Worm (Caenorhabditis elegans) whole organism, young adult: ENCODE results near the gene C06G4.4.

Experiments used
- B0336.3 ChIP-seq: fragments of 200-800 bp; sonication (Bioruptor generic); IDR thresholded peaks from 2 replicates; pipeline ENCODE4 v1.3.6; 2022; ENCODE audit warnings: missing genetic modification characterization, missing compliant biosample characterization
- F22D6.2 ChIP-seq: sonication (generic microtip); optimal IDR thresholded peaks from 2 replicates; lab custom pipeline; 2016; ENCODE audit warnings: mild to moderate bottlenecking, missing genetic modification characterization, missing compliant biosample characterization
- F23B12.7 ChIP-seq: sonication (generic microtip); optimal IDR thresholded peaks from 2 replicates; lab custom pipeline; 2017; ENCODE audit warnings: missing genetic modification characterization, mild to moderate bottlenecking, missing compliant biosample characterization, antibody characterized with exemption, moderate library complexity; ENCODE audit not compliant: insufficient read depth
- F57C9.4 ChIP-seq: sonication (generic microtip); optimal IDR thresholded peaks from 2 replicates; lab custom pipeline; 2017; ENCODE audit warnings: mild to moderate bottlenecking, missing genetic modification characterization, missing compliant biosample characterization
- T07F8.4 ChIP-seq: sonication (generic microtip); optimal IDR thresholded peaks from 2 replicates; lab custom pipeline; 2016; ENCODE audit warnings: mild to moderate bottlenecking, missing genetic modification characterization, moderate library complexity, missing compliant biosample characterization
- Y53G8AR.9 ChIP-seq: fragments of 200-800 bp; sonication (Bioruptor generic); conservative IDR thresholded peaks from 2 replicates; pipeline ENCODE4 v1.3.6; 2022; ENCODE audit warnings: missing genetic modification reagents, missing genetic modification characterization, missing compliant biosample characterization
- ZK185.1 ChIP-seq: sonication (generic microtip); optimal IDR thresholded peaks from 2 replicates; lab custom pipeline; 2016; ENCODE audit warnings: mild to moderate bottlenecking, missing genetic modification characterization, missing compliant biosample characterization; ENCODE audit not compliant: poor library complexity, severe bottlenecking
- atf-7 ChIP-seq: sonication (generic microtip); optimal IDR thresholded peaks from 2 replicates; lab custom pipeline; 2017; ENCODE audit warnings: mild to moderate bottlenecking, missing genetic modification characterization, missing compliant biosample characterization
- attf-3 ChIP-seq: fragments of 200-800 bp; sonication (Bioruptor generic); conservative IDR thresholded peaks from 2 replicates; pipeline ENCODE4 v1.3.6; 2022; ENCODE audit warnings: missing genetic modification reagents, missing genetic modification characterization, missing compliant biosample characterization
- attf-5 ChIP-seq: fragments of 200-800 bp; sonication (Bioruptor generic); optimal IDR thresholded peaks from 2 replicates; lab custom pipeline; 2018; ENCODE audit warnings: mild to moderate bottlenecking, missing genetic modification characterization, missing compliant biosample characterization
- attf-6 ChIP-seq: fragments of 200-800 bp; sonication (Bioruptor generic); IDR thresholded peaks from 2 replicates; pipeline ENCODE4 v1.3.6; 2022; ENCODE audit warnings: missing genetic modification reagents, missing genetic modification characterization, missing compliant biosample characterization
- cebp-1 ChIP-seq, 2 experiments: fragments of 200-800 bp in 1 of 2; sonication (Bioruptor generic) in 1 of 2; sonication (generic microtip) in 1 of 2; IDR thresholded peaks in 1 of 2; optimal IDR thresholded peaks in 1 of 2; 2 replicates each; pipeline versions ENCODE4 v1.3.6 to Lab custom; 2017 to 2022; ENCODE audit warnings: missing compliant biosample characterization in 2 of 2, missing genetic modification characterization in 2 of 2, mild to moderate bottlenecking in 1 of 2, missing genetic modification reagents in 1 of 2, moderate library complexity in 1 of 2
- ceh-27 ChIP-seq: fragments of 200-800 bp; sonication (Bioruptor generic); optimal IDR thresholded peaks from 2 replicates; lab custom pipeline; 2018; ENCODE audit warnings: mild to moderate bottlenecking, missing genetic modification characterization, moderate library complexity, missing compliant biosample characterization
- dox-1 ChIP-seq: fragments of 200-800 bp; sonication (Bioruptor generic); IDR thresholded peaks from 2 replicates; pipeline ENCODE4 v1.3.6; 2022; ENCODE audit warnings: missing genetic modification reagents, missing genetic modification characterization, missing compliant biosample characterization
- efl-1 ChIP-seq: fragments of 150-350 bp; optimal IDR thresholded peaks from 2 replicates; lab custom pipeline; 2014; ENCODE audit warnings: missing biosample characterization, missing genetic modification reagents, missing genetic modification characterization
- egl-18 ChIP-seq: fragments of 200-800 bp; sonication (Bioruptor generic); IDR thresholded peaks from 2 replicates; pipeline ENCODE4 v1.3.6; 2022; ENCODE audit warnings: missing genetic modification reagents, missing genetic modification characterization, missing compliant biosample characterization
- egl-44 ChIP-seq: fragments of 200-800 bp; sonication (Bioruptor generic); IDR thresholded peaks from 2 replicates; pipeline ENCODE4 v1.3.6; 2022; ENCODE audit warnings: missing genetic modification reagents, missing genetic modification characterization, missing compliant biosample characterization
- egrh-3 ChIP-seq: fragments of 200-800 bp; sonication (Bioruptor generic); IDR thresholded peaks from 2 replicates; pipeline ENCODE4 v1.3.6; 2022; ENCODE audit warnings: missing genetic modification reagents, missing genetic modification characterization, missing compliant biosample characterization
- ekl-4 ChIP-seq: fragments of 200-800 bp; sonication (Bioruptor generic); IDR thresholded peaks from 2 replicates; pipeline ENCODE4 v1.3.6; 2022; ENCODE audit warnings: missing genetic modification reagents, missing genetic modification characterization, missing compliant biosample characterization
- ets-4 ChIP-seq: fragments of 200-800 bp; sonication (Bioruptor generic); optimal IDR thresholded peaks from 2 replicates; lab custom pipeline; 2018; ENCODE audit warnings: mild to moderate bottlenecking, missing genetic modification characterization, missing compliant biosample characterization
- gei-17 ChIP-seq: fragments of 200-800 bp; sonication (Bioruptor generic); optimal IDR thresholded peaks from 2 replicates; lab custom pipeline; 2018; ENCODE audit warnings: mild to moderate bottlenecking, missing genetic modification characterization, missing compliant biosample characterization
- hlh-26 ChIP-seq: fragments of 200-800 bp; sonication (Bioruptor generic); conservative IDR thresholded peaks from 2 replicates; pipeline ENCODE4 v1.3.6; 2022; ENCODE audit warnings: missing genetic modification reagents, missing genetic modification characterization, missing compliant biosample characterization
- hmg-1.2 ChIP-seq: fragments of 200-800 bp; sonication (Bioruptor generic); IDR thresholded peaks from 2 replicates; pipeline ENCODE4 v1.3.6; 2022; ENCODE audit warnings: missing genetic modification reagents, missing genetic modification characterization, missing compliant biosample characterization
- hrde-1 ChIP-seq: sonication (generic microtip); optimal IDR thresholded peaks from 2 replicates; lab custom pipeline; 2016; ENCODE audit warnings: missing genetic modification characterization, mild to moderate bottlenecking, missing compliant biosample characterization, moderate library complexity, missing genotype, missing genetic modification reagents, borderline replicate concordance
- hsf-1 ChIP-seq: fragments of 200-800 bp; sonication (Bioruptor generic); IDR thresholded peaks from 2 replicates; pipeline ENCODE4 v1.3.6; 2022; ENCODE audit warnings: missing genetic modification reagents, missing genetic modification characterization, missing compliant biosample characterization
- lag-1 ChIP-seq: fragments of 200-800 bp; sonication (Bioruptor generic); IDR thresholded peaks from 2 replicates; pipeline ENCODE4 v1.3.6; 2022; ENCODE audit warnings: missing genetic modification reagents, missing genetic modification characterization, missing compliant biosample characterization
- lsy-27 ChIP-seq: sonication (generic microtip); optimal IDR thresholded peaks from 2 replicates; lab custom pipeline; 2017; ENCODE audit warnings: missing genetic modification characterization, mild to moderate bottlenecking, missing compliant biosample characterization, antibody characterized with exemption, missing genotype, borderline replicate concordance; ENCODE audit not compliant: insufficient read depth
- madf-10 ChIP-seq: sonication (generic microtip); optimal IDR thresholded peaks from 2 replicates; lab custom pipeline; 2016; ENCODE audit warnings: mild to moderate bottlenecking, missing genetic modification characterization, missing compliant biosample characterization
- madf-6 ChIP-seq: fragments of 200-800 bp; sonication (Bioruptor generic); IDR thresholded peaks from 2 replicates; pipeline ENCODE4 v1.3.6; 2022; ENCODE audit warnings: missing genetic modification reagents, missing genetic modification characterization, missing compliant biosample characterization
- mcd-1 ChIP-seq: fragments of 200-800 bp; sonication (Bioruptor generic); IDR thresholded peaks from 2 replicates; pipeline ENCODE4 v1.3.6; 2022; ENCODE audit warnings: missing genetic modification reagents, missing genetic modification characterization, missing compliant biosample characterization
- mel-28 ChIP-seq: sonication (generic microtip); optimal IDR thresholded peaks from 2 replicates; lab custom pipeline; 2016; ENCODE audit warnings: borderline replicate concordance, mild to moderate bottlenecking, missing genetic modification characterization, missing compliant biosample characterization
- nfya-1 ChIP-seq: sonication (generic microtip); optimal IDR thresholded peaks from 2 replicates; lab custom pipeline; 2017; ENCODE audit warnings: antibody characterized with exemption, missing compliant biosample characterization, missing genetic modification characterization, borderline replicate concordance; ENCODE audit not compliant: insufficient read depth
- pbrm-1 ChIP-seq: fragments of 200-800 bp; sonication (Bioruptor generic); IDR thresholded peaks from 2 replicates; pipeline ENCODE4 v1.3.6; 2022; ENCODE audit warnings: missing genetic modification reagents, missing genetic modification characterization, missing compliant biosample characterization
- rcor-1 ChIP-seq: fragments of 200-800 bp; sonication (Bioruptor generic); IDR thresholded peaks from 2 replicates; pipeline ENCODE4 v1.3.6; 2022; ENCODE audit warnings: missing genetic modification reagents, missing genetic modification characterization, missing compliant biosample characterization
- rec-8 ChIP-seq, 2 experiments: sonication (generic microtip); optimal IDR thresholded peaks; 2 replicates each; lab custom pipeline; 2016; ENCODE audit warnings: mild to moderate bottlenecking in 2 of 2, missing genetic modification characterization in 2 of 2, missing genetic modification reagents in 2 of 2, missing genotype in 2 of 2, missing biosample characterization in 1 of 2, missing compliant biosample characterization in 1 of 2, moderate library complexity in 1 of 2
- repo-1 ChIP-seq: sonication (generic microtip); optimal IDR thresholded peaks from 2 replicates; lab custom pipeline; 2017; ENCODE audit warnings: mild to moderate bottlenecking, missing genetic modification characterization, missing compliant biosample characterization
- snpc-4 ChIP-seq, 5 experiments: fragments of 150-350 bp in 1 of 5; sonication (generic microtip) in 4 of 5; optimal IDR thresholded peaks; 2 replicates each; lab custom pipeline; 2014 to 2018; ENCODE audit warnings: missing genetic modification characterization in 5 of 5, missing biosample characterization in 3 of 5, antibody characterized with exemption in 2 of 5, mild to moderate bottlenecking in 2 of 5, missing compliant biosample characterization in 2 of 5, missing genotype in 2 of 5, moderate library complexity in 2 of 5, missing genetic modification reagents in 1 of 5
- unc-130 ChIP-seq: sonication (generic microtip); optimal IDR thresholded peaks from 2 replicates; lab custom pipeline; 2016; ENCODE audit warnings: missing genetic modification reagents, missing genetic modification characterization, missing compliant biosample characterization
- xnd-1 ChIP-seq: sonication (generic microtip); optimal IDR thresholded peaks from 2 replicates; lab custom pipeline; 2016; ENCODE audit warnings: missing genotype, missing genetic modification reagents, missing genetic modification characterization, missing compliant biosample characterization
- ztf-28 ChIP-seq: fragments of 200-800 bp; sonication (Bioruptor generic); IDR thresholded peaks from 2 replicates; pipeline ENCODE4 v1.3.6; 2022; ENCODE audit warnings: missing genetic modification reagents, missing genetic modification characterization, missing compliant biosample characterization

C06G4.4 gene

DNA sequence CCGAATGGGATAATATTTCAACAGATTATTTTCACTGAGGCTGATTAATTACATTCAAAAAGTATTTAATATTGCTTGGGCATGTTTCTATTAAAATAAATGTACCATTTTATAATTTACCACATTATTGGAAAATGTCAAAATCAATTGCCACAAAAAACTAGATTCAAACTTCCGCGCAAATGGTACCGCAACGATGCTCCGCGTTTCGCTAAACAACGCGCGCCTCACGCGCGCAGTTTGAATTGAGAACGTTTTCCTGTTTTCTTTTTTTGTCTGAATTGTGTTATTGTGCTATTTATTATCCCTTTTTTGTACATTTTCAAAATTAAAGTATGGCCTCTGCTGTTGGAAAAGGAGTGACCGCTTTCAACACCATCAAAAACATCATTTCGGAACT lies 36.8 kb downstream of the C06G4.4 start, which contains the start of gene C29E4.12 (continued):
- TF ChIP-seq snpc-4 (GFP tag; optimal IDR thresholded peaks at IDR 0.05; lab: Kevin White, UChicago) (no peak), snpc-4 (tag; optimal IDR thresholded peaks at IDR 0.05; lab: Kevin White, UChicago) (no peak), efl-1 (peak; percentile 78), attf-3 (GFP tag; lab: Robert Waterston, UW) (peak; percentile 99)
- TF ChIP-seq, all 124 proteins: peak for 9

DNA sequence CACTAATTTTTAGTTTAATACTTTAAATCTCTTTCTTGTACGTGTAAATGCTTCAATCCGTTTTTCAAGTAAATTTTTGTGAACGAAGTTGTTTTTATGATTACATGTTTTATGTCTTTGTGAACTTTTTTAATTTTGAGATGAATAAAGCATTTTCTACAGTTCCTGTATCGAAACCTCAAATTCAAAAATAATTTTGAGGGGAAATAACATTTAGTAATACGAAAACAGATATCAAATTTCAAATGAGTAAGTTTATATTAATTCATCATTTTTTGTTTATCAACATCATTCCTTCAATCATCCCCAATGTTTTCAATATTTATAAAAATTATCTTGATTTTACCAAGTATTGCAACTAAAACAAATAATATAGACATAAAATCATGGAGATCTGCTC lies 40.1 kb downstream of the C06G4.4 start, which contains the start of gene C29E4.10:
Gene C29E4.10, plus strand, starts transcription at position 301 of the 400 bp plus-strand sequence.
- TF ChIP-seq T07F8.4 (tag; lab: Kevin White, UChicago) (no peak), madf-10 (no peak), gei-17 (no peak), atf-7 (tag; lab: Kevin White, UChicago) (no peak), unc-130 (GFP tag; lab: Kevin White, UChicago) (no peak), hrde-1 (no peak), rcor-1 (GFP tag; lab: Robert Waterston, UW) (no peak), F22D6.2 (tag; lab: Kevin White, UChicago) (no peak), Y53G8AR.9 (GFP tag; lab: Robert Waterston, UW) (no peak), dox-1 (GFP tag; lab: Robert Waterston, UW) (no peak), hsf-1 (GFP tag; lab: Robert Waterston, UW) (no peak), egrh-3 (GFP tag; lab: Robert Waterston, UW) (no peak), B0336.3 (GFP tag; lab: Robert Waterston, UW) (no peak), lsy-27 (tag; lab: Kevin White, UChicago) (no peak)

DNA sequence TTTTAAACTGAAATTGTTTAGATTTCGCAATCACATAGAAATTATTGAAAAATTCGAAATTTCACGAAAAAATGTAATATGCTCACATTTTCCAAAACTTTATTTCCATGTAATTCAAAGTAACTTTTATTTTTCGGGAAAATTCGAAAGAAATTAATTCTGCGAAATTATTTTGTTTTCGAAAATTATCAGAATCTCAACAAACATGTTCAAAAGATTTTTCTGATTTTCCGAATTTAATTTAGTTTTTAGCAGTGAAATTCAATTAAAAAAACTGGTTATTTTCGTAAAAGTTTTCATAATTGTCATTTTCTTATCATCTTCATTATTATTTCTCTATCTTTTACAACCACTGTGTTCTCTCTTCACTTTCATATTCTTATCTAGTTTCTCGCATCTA lies 44.4 kb downstream of the C06G4.4 start, which contains the start of gene ran-2:
Gene ran-2, plus strand, starts transcription at position 301 of the 400 bp plus-strand sequence.
- no peak for TF ChIP-seq cebp-1 (GFP tag; IDR thresholded peaks at IDR 0.05; lab: Robert Waterston, UW)
- peak; percentile 85 for TF ChIP-seq cebp-1 (tag; optimal IDR thresholded peaks at IDR 0.05; lab: Kevin White, UChicago)
- no peak for TF ChIP-seq egl-18 (GFP tag; lab: Robert Waterston, UW)
- no peak for TF ChIP-seq unc-130 (GFP tag; lab: Kevin White, UChicago)
- TF ChIP-seq, all 124 proteins: peak for 1

DNA sequence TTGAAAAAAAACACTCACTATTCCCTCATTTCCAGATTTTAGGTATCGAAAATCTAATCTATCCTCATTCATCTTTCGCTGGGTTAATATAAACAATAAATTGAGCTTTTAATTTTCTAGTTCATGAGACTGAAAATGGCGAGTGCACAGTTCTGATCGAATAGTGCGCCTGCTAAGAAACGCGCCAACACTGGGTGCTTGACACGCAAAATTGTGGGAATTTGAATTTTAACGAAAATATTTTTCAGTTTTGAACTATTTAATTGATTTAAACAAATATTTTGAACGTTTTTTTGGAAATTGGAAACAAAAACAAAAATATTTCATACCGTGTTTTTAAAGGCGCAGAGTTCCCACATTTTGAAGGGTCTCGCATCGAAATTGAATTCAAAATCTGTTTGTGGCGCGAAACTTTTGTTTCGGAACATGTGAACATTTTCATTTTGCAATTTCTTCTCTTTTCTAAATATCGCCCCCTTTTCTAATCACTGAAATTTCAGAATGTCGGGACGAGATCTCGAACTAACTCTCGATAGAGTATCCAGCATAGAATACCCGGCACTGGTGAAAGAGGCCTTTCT lies 49.0 kb downstream of the C06G4.4 start, which contains the start of the genes C29E4.13 and npp-15:
Gene C29E4.13, minus strand, starts transcription at position 169 of the 581 bp plus-strand sequence.
Gene npp-15, plus strand, starts transcription at position 495 of the 581 bp plus-strand sequence.
- no peak for TF ChIP-seq attf-6 (GFP tag; lab: Robert Waterston, UW)
- TF ChIP-seq ztf-28 (GFP tag; lab: Robert Waterston, UW) = no peak
- TF ChIP-seq hmg-1.2 (GFP tag; lab: Robert Waterston, UW) = no peak
- TF ChIP-seq dox-1 (GFP tag; lab: Robert Waterston, UW) = no peak
- TF ChIP-seq rec-8 (tag; optimal IDR thresholded peaks at IDR 0.05; lab: Kevin White, UChicago) = no peak
- no peak for TF ChIP-seq ets-4
- TF ChIP-seq mel-28 (tag; lab: Kevin White, UChicago) = no peak
- TF ChIP-seq mcd-1 (GFP tag; lab: Robert Waterston, UW) = no peak
- TF ChIP-seq Y53G8AR.9 (GFP tag; lab: Robert Waterston, UW) = no peak
- no peak for TF ChIP-seq atf-7 (tag; lab: Kevin White, UChicago)
- TF ChIP-seq nfya-1 = no peak
- TF ChIP-seq egl-44 (GFP tag; lab: Robert Waterston, UW) = no peak
- TF ChIP-seq lag-1 (GFP tag; lab: Robert Waterston, UW) = no peak
- no peak for TF ChIP-seq ceh-27 (GFP tag; lab: Kevin White, UChicago)
- peak; percentile 60 for TF ChIP-seq xnd-1 (tag; lab: Kevin White, UChicago)
- TF ChIP-seq madf-6 (GFP tag; lab: Robert Waterston, UW) = peak; percentile 80
- TF ChIP-seq repo-1 (tag; lab: Kevin White, UChicago) = no peak
- no peak for TF ChIP-seq ekl-4
- TF ChIP-seq attf-5 = peak; percentile 46
- no peak for TF ChIP-seq ZK185.1 (tag; lab: Kevin White, UChicago)
- TF ChIP-seq pbrm-1 (GFP tag; lab: Robert Waterston, UW) = no peak
- no peak for TF ChIP-seq hlh-26 (GFP tag; lab: Robert Waterston, UW)
- TF ChIP-seq F57C9.4 = no peak
- TF ChIP-seq F23B12.7 (tag; lab: Kevin White, UChicago) = no peak
